Worm (Caenorhabditis elegans): ENCODE measurements around the gene ugt-41.

The ugt-41 gene

ce11 chrV:7193562-7193961 is 30.2 kb upstream of the ugt-41 start, which contains the start of gene F09G2.8:
Gene F09G2.8, minus strand, starts transcription at chrV:7193662.
- TF ChIP-seq nhr-76 (tag; optimal IDR thresholded peaks at IDR 0.05) (no peak), pax-3 (tag; optimal IDR thresholded peaks at IDR 0.05) (no peak), Y116A8C.19 (tag; optimal IDR thresholded peaks at IDR 0.05; ENCODE audit: borderline replicate concordance) (no peak), lir-3 (tag; optimal IDR thresholded peaks at IDR 0.05; ENCODE audit: poor library complexity) (no peak), fkh-4 (tag; optimal IDR thresholded peaks at IDR 0.05; ENCODE audit: borderline replicate concordance) (no peak), grh-1 (GFP tag; IDR thresholded peaks at IDR 0.05) (no peak), fos-1 (tag; optimal IDR thresholded peaks at IDR 0.05) (no peak), vab-15 (tag; optimal IDR thresholded peaks at IDR 0.05) (no peak), egl-27 (tag; optimal IDR thresholded peaks at IDR 0.05) (no peak), ztf-4 (tag; optimal IDR thresholded peaks at IDR 0.05) (no peak), irx-1 (tag; optimal IDR thresholded peaks at IDR 0.05) (no peak), nhr-77 (tag; optimal IDR thresholded peaks at IDR 0.05) (no peak), efl-3 (GFP tag; optimal IDR thresholded peaks at IDR 0.05) (no peak), jun-1 (tag; optimal IDR thresholded peaks at IDR 0.05) (no peak)

ce11 chrV:7187295-7187694 is 23.9 kb upstream of the ugt-41 start:
- TF ChIP-seq nhr-71 (tag; optimal IDR thresholded peaks at IDR 0.05), result no peak
- TF ChIP-seq mep-1 (tag; optimal IDR thresholded peaks at IDR 0.05), result no peak
- TF ChIP-seq swsn-7 (tag; optimal IDR thresholded peaks at IDR 0.05), result no peak
- TF ChIP-seq efl-1 (optimal IDR thresholded peaks at IDR 0.05), result no peak
- no peak for TF ChIP-seq efl-1 (GFP tag; optimal IDR thresholded peaks at IDR 0.05 in 1 of 2)
- TF ChIP-seq egl-27 (tag; optimal IDR thresholded peaks at IDR 0.05), result no peak
- TF ChIP-seq dsc-1 (tag; optimal IDR thresholded peaks at IDR 0.05), result no peak

ce11 chrV:7186599-7186998 is 23.2 kb upstream of the ugt-41 start:
- TF ChIP-seq jun-1 (tag; optimal IDR thresholded peaks at IDR 0.05), result peak; percentile 43
- no peak for TF ChIP-seq nhr-11 (tag; optimal IDR thresholded peaks at IDR 0.05)
- TF ChIP-seq nhr-90 (tag; optimal IDR thresholded peaks at IDR 0.05; ENCODE audit: poor library complexity), result no peak
- TF ChIP-seq elt-2 (tag; optimal IDR thresholded peaks at IDR 0.05), result peak; percentile 88

ce11 chrV:7184549-7184948 is 21.2 kb upstream of the ugt-41 start, which contains the start of gene pitr-5:
Gene pitr-5, plus strand, starts transcription at chrV:7184849.
- TF ChIP-seq zip-4 (GFP tag; optimal IDR thresholded peaks at IDR 0.05), result no peak
- no peak for TF ChIP-seq nhr-20 (tag; optimal IDR thresholded peaks at IDR 0.05)
- TF ChIP-seq nhr-19 (GFP tag; conservative IDR thresholded peaks at IDR 0.05), result no peak
- no peak for TF ChIP-seq lin-39 (tag; optimal IDR thresholded peaks at IDR 0.05)
- no peak for TF ChIP-seq elt-2 (tag; optimal IDR thresholded peaks at IDR 0.05)
- no peak for TF ChIP-seq xbp-1 (tag; optimal IDR thresholded peaks at IDR 0.05)
- TF ChIP-seq mab-9 (GFP tag; IDR thresholded peaks at IDR 0.05), result no peak
- TF ChIP-seq nhr-77 (tag; optimal IDR thresholded peaks at IDR 0.05), result no peak

ce11 chrV:7178843-7179242 is 15.4 kb upstream of the ugt-41 start, which contains the start of gene cpsf-2:
Gene cpsf-2, plus strand, starts transcription at chrV:7179172.
- TF ChIP-seq swsn-7 (tag; optimal IDR thresholded peaks at IDR 0.05), result no peak
- peak; percentile 14 to 63 for TF ChIP-seq lsy-2 (tag; optimal IDR thresholded peaks at IDR 0.05)
- TF ChIP-seq efl-3 (GFP tag; optimal IDR thresholded peaks at IDR 0.05), result no peak
- TF ChIP-seq pax-3 (tag; optimal IDR thresholded peaks at IDR 0.05), result no peak
- peak; percentile 5 for TF ChIP-seq tbx-2 (tag; optimal IDR thresholded peaks at IDR 0.05)
- TF ChIP-seq ces-1 (GFP tag; optimal IDR thresholded peaks at IDR 0.05), result no peak
- peak; percentile 32 to 37 for TF ChIP-seq efl-1 (optimal IDR thresholded peaks at IDR 0.05)
- peak; percentile 7 to 50 for TF ChIP-seq efl-1 (GFP tag; optimal IDR thresholded peaks at IDR 0.05 in 1 of 2)
- peak; percentile 80 for TF ChIP-seq F16B12.6 (tag; optimal IDR thresholded peaks at IDR 0.05)
- TF ChIP-seq fkh-8 (tag; optimal IDR thresholded peaks at IDR 0.05), result no peak
- peak; percentile 2 for TF ChIP-seq snu-23 (GFP tag; optimal IDR thresholded peaks at IDR 0.05)
- peak in 2 of 3 experiments; percentile 28 to 55 for TF ChIP-seq dpl-1 (GFP tag; optimal IDR thresholded peaks at IDR 0.05)
- peak in 1 of 2 experiments; percentile 36 for TF ChIP-seq lin-35 (GFP tag; optimal IDR thresholded peaks at IDR 0.05)
